Fruit fly (Drosophila melanogaster) whole organism, embryonic: ENCODE results near the gene Ogdh.

Experiments
- Adf1 ChIP-seq: fragments of 200-800 bp; sonication (Bioruptor generic); IDR thresholded peaks from 2 replicates; pipeline ENCODE4 v1.3.6; 2022; ENCODE audit warnings: missing biosample characterization, missing genetic modification characterization
- C15 ChIP-seq: fragments of 200-800 bp; sonication (Bioruptor generic); IDR thresholded peaks from 3 replicates; pipeline ENCODE4 v1.3.6; 2022; ENCODE audit warnings: missing biosample characterization, missing genetic modification characterization
- CG10209 ChIP-seq: fragments of 200-800 bp; sonication (Bioruptor generic); optimal IDR thresholded peaks from 3 replicates; lab custom pipeline; 2017; ENCODE audit warnings: missing biosample characterization, mild to moderate bottlenecking, missing genetic modification characterization, missing genetic modification reagents
- CG10274 ChIP-seq: fragments of 200-800 bp; sonication (Bioruptor generic); optimal IDR thresholded peaks from 3 replicates; lab custom pipeline; 2017; ENCODE audit warnings: missing biosample characterization, mild to moderate bottlenecking, missing genetic modification characterization
- CG10959 ChIP-seq: fragments of 200-800 bp; sonication (Bioruptor generic); IDR thresholded peaks from 2 replicates; pipeline ENCODE4 v1.3.6; 2022; ENCODE audit warnings: missing biosample characterization, missing genetic modification characterization
- CG13123 ChIP-seq: fragments of 200-800 bp; sonication (Bioruptor generic); optimal IDR thresholded peaks from 2 replicates; lab custom pipeline; 2016; ENCODE audit warnings: missing biosample characterization, missing genetic modification characterization
- CG13624 ChIP-seq: fragments of 200-800 bp; sonication (Bioruptor generic); optimal IDR thresholded peaks from 2 replicates; lab custom pipeline; 2016; ENCODE audit warnings: missing biosample characterization, missing genetic modification characterization
- CG15696 ChIP-seq: fragments of 200-800 bp; sonication (Bioruptor generic); optimal IDR thresholded peaks from 2 replicates; lab custom pipeline; 2019; ENCODE audit warnings: missing biosample characterization, mild to moderate bottlenecking, missing genetic modification characterization, moderate library complexity
- CG1602 ChIP-seq: fragments of 200-800 bp; sonication (Bioruptor generic); optimal IDR thresholded peaks from 3 replicates; lab custom pipeline; 2016; ENCODE audit warnings: missing biosample characterization, missing genetic modification characterization
- CG16813 ChIP-seq: fragments of 200-800 bp; sonication (Bioruptor generic); IDR thresholded peaks from 3 replicates; pipeline ENCODE4 v1.3.6; 2022; ENCODE audit warnings: missing biosample characterization, missing genetic modification characterization; ENCODE audit not compliant: partially characterized antibody
- CG18764 ChIP-seq: fragments of 200-800 bp; sonication (Bioruptor generic); optimal IDR thresholded peaks from 3 replicates; lab custom pipeline; 2016; ENCODE audit warnings: missing biosample characterization, missing genetic modification characterization
- CG30020 ChIP-seq: fragments of 200-800 bp; optimal IDR thresholded peaks from 2 replicates; lab custom pipeline; 2019; ENCODE audit warnings: missing biosample characterization, mild to moderate bottlenecking, missing genetic modification characterization, moderate library complexity
- CG32767 ChIP-seq: fragments of 200-800 bp; sonication (Bioruptor generic); IDR thresholded peaks from 2 replicates; pipeline ENCODE4 v1.3.6; 2022; ENCODE audit warnings: missing biosample characterization, missing genetic modification characterization
- CG3847 ChIP-seq: fragments of 200-800 bp; sonication (Bioruptor generic); IDR thresholded peaks from 2 replicates; pipeline ENCODE4 v1.3.6; 2022; ENCODE audit warnings: missing biosample characterization, missing genetic modification characterization
- CG42726 ChIP-seq: fragments of 200-800 bp; sonication (Bioruptor generic); IDR thresholded peaks from 2 replicates; pipeline ENCODE4 v1.3.6; 2022; ENCODE audit warnings: missing biosample characterization, missing genetic modification characterization; ENCODE audit not compliant: partially characterized antibody
- CG4282 ChIP-seq: fragments of 200-800 bp; sonication (Bioruptor generic); optimal IDR thresholded peaks from 2 replicates; lab custom pipeline; 2016; ENCODE audit warnings: missing biosample characterization, missing genetic modification characterization
- CG6765 ChIP-seq: fragments of 200-800 bp; sonication (Bioruptor generic); optimal IDR thresholded peaks from 3 replicates; lab custom pipeline; 2017; ENCODE audit warnings: missing biosample characterization, mild to moderate bottlenecking, missing genetic modification characterization
- CG7556 ChIP-seq: fragments of 200-800 bp; sonication (Bioruptor generic); optimal IDR thresholded peaks from 2 replicates; lab custom pipeline; 2017; ENCODE audit warnings: missing biosample characterization, mild to moderate bottlenecking, missing genetic modification characterization
- CG8281 ChIP-seq: fragments of 200-800 bp; sonication (Bioruptor generic); optimal IDR thresholded peaks from 2 replicates; lab custom pipeline; 2018; ENCODE audit warnings: missing biosample characterization, mild to moderate bottlenecking, missing genetic modification characterization, moderate library complexity
- D19B ChIP-seq: fragments of 200-800 bp; sonication (Bioruptor generic); optimal IDR thresholded peaks from 2 replicates; lab custom pipeline; 2017; ENCODE audit warnings: missing biosample characterization, mild to moderate bottlenecking, missing genetic modification characterization
- Dip2 ChIP-seq: fragments of 200-800 bp; sonication (Bioruptor generic); IDR thresholded peaks from 2 replicates; pipeline ENCODE4 v1.3.6; 2022; ENCODE audit warnings: missing biosample characterization, missing genetic modification characterization
- Hand ChIP-seq: fragments of 200-800 bp; sonication (Bioruptor generic); optimal IDR thresholded peaks from 2 replicates; lab custom pipeline; 2017; ENCODE audit warnings: mild to moderate bottlenecking, missing biosample characterization, missing genetic modification reagents, missing genetic modification characterization
- Lhr ChIP-seq: fragments of 200-800 bp; sonication (Bioruptor generic); optimal IDR thresholded peaks from 3 replicates; lab custom pipeline; 2017; ENCODE audit warnings: mild to moderate bottlenecking, missing biosample characterization, missing genetic modification reagents, missing genetic modification characterization
- Meics ChIP-seq: fragments of 200-800 bp; sonication (Bioruptor generic); optimal IDR thresholded peaks from 2 replicates; lab custom pipeline; 2017; ENCODE audit warnings: missing biosample characterization, mild to moderate bottlenecking, missing genetic modification characterization
- Mes4 ChIP-seq: fragments of 200-800 bp; sonication (Bioruptor generic); optimal IDR thresholded peaks from 2 replicates; lab custom pipeline; 2016; ENCODE audit warnings: missing biosample characterization, missing genetic modification characterization
- NC2α ChIP-seq: fragments of 200-800 bp; sonication (Bioruptor generic); optimal IDR thresholded peaks from 2 replicates; lab custom pipeline; 2016; ENCODE audit warnings: missing biosample characterization, missing genetic modification characterization
- NFAT ChIP-seq: fragments of 200-800 bp; sonication (Bioruptor generic); IDR thresholded peaks from 2 replicates; pipeline ENCODE4 v1.3.6; 2022; ENCODE audit warnings: missing biosample characterization, missing genetic modification characterization
- Nf-YC ChIP-seq: fragments of 200-800 bp; optimal IDR thresholded peaks from 3 replicates; lab custom pipeline; 2019; ENCODE audit warnings: missing biosample characterization, mild to moderate bottlenecking, missing genetic modification characterization, moderate library complexity
- PHDP ChIP-seq: fragments of 200-800 bp; sonication (Bioruptor generic); optimal IDR thresholded peaks from 3 replicates; lab custom pipeline; 2018; ENCODE audit warnings: missing biosample characterization, mild to moderate bottlenecking, missing genetic modification characterization, moderate library complexity
- Pdp1 ChIP-seq, 2 experiments: fragments of 200-800 bp; sonication (Bioruptor generic); optimal IDR thresholded peaks; 3 replicates each; lab custom pipeline; 2016; ENCODE audit warnings: missing biosample characterization in 2 of 2, missing genetic modification characterization in 2 of 2, mild to moderate bottlenecking in 1 of 2, moderate library complexity in 1 of 2
- Scr ChIP-seq: fragments of 200-800 bp; sonication (Bioruptor generic); IDR thresholded peaks from 2 replicates; pipeline ENCODE4 v1.3.6; 2022; ENCODE audit warnings: missing biosample characterization, missing genetic modification characterization; ENCODE audit not compliant: partially characterized antibody
- Sox102F ChIP-seq: fragments of 200-800 bp; sonication (Bioruptor generic); optimal IDR thresholded peaks from 2 replicates; lab custom pipeline; 2018; ENCODE audit warnings: missing biosample characterization, mild to moderate bottlenecking, missing genetic modification characterization, moderate library complexity
- Trl ChIP-seq, 3 experiments: fragments of >200 bp in 2 of 3; fragments of 200-800 bp in 1 of 3; sonication (Bioruptor generic) in 1 of 3; optimal IDR thresholded peaks; 2 replicates in 1 of 3; 3 replicates in 2 of 3; lab custom pipeline; 2016 to 2017; ENCODE audit warnings: missing biosample characterization in 1 of 3, missing genetic modification characterization in 1 of 3
- bigmax ChIP-seq: fragments of 200-800 bp; sonication (Bioruptor generic); optimal IDR thresholded peaks from 2 replicates; lab custom pipeline; 2018; ENCODE audit warnings: missing biosample characterization, mild to moderate bottlenecking, missing genetic modification characterization
- br ChIP-seq: fragments of >200 bp; optimal IDR thresholded peaks from 2 replicates; lab custom pipeline; 2017
- crol ChIP-seq: fragments of 200-800 bp; sonication (Bioruptor generic); IDR thresholded peaks from 2 replicates; pipeline ENCODE4 v1.3.6; 2022; ENCODE audit warnings: missing biosample characterization, missing genetic modification characterization
- dpn ChIP-seq, 2 experiments: fragments of 200-800 bp; sonication (Bioruptor generic); optimal IDR thresholded peaks; 3 replicates each; lab custom pipeline; 2016; ENCODE audit warnings: missing biosample characterization in 2 of 2, missing genetic modification characterization in 2 of 2
- ewg ChIP-seq: fragments of 200-800 bp; sonication (Bioruptor generic); optimal IDR thresholded peaks from 3 replicates; lab custom pipeline; 2017; ENCODE audit warnings: mild to moderate bottlenecking, missing biosample characterization, missing genetic modification reagents, missing genetic modification characterization
- ftz-f1 ChIP-seq: fragments of 200-800 bp; sonication (Bioruptor generic); optimal IDR thresholded peaks from 2 replicates; lab custom pipeline; 2016; ENCODE audit warnings: missing biosample characterization, missing genetic modification characterization
- fu2 ChIP-seq: fragments of 200-800 bp; sonication (Bioruptor generic); optimal IDR thresholded peaks from 2 replicates; lab custom pipeline; 2016; ENCODE audit warnings: missing biosample characterization, missing genetic modification characterization
- gcm2 ChIP-seq: fragments of 200-800 bp; sonication (Bioruptor generic); optimal IDR thresholded peaks from 2 replicates; lab custom pipeline; 2016; ENCODE audit warnings: missing biosample characterization, missing genetic modification characterization
- gsb ChIP-seq: fragments of 200-800 bp; sonication (Bioruptor generic); IDR thresholded peaks from 2 replicates; pipeline ENCODE4 v1.3.6; 2022; ENCODE audit warnings: missing biosample characterization, missing genetic modification characterization
- kah ChIP-seq: fragments of 200-800 bp; sonication (Bioruptor generic); optimal IDR thresholded peaks from 2 replicates; lab custom pipeline; 2018; ENCODE audit warnings: missing biosample characterization, mild to moderate bottlenecking, missing genetic modification characterization
- lbe ChIP-seq: fragments of 200-800 bp; sonication (Bioruptor generic); optimal IDR thresholded peaks from 2 replicates; lab custom pipeline; 2016; ENCODE audit warnings: missing biosample characterization, mild to moderate bottlenecking, missing genetic modification characterization
- nom ChIP-seq: fragments of 200-800 bp; sonication (Bioruptor generic); optimal IDR thresholded peaks from 2 replicates; lab custom pipeline; 2017; ENCODE audit warnings: missing biosample characterization, missing genetic modification characterization, mild to moderate bottlenecking, moderate library complexity, missing genetic modification reagents
- pros ChIP-seq: fragments of 200-800 bp; sonication (Bioruptor generic); optimal IDR thresholded peaks from 3 replicates; lab custom pipeline; 2019; ENCODE audit warnings: missing biosample characterization, mild to moderate bottlenecking, missing genetic modification characterization, moderate library complexity
- seq ChIP-seq: fragments of 200-800 bp; sonication (Bioruptor generic); IDR thresholded peaks from 2 replicates; pipeline ENCODE4 v1.3.6; 2022; ENCODE audit warnings: missing biosample characterization, missing genetic modification characterization
- unc-4 ChIP-seq: fragments of 200-800 bp; sonication (Bioruptor generic); IDR thresholded peaks from 2 replicates; pipeline ENCODE4 v1.3.6; 2022; ENCODE audit warnings: missing biosample characterization, missing genetic modification characterization; ENCODE audit not compliant: partially characterized antibody
- zen ChIP-seq: fragments of 200-800 bp; sonication (Bioruptor generic); optimal IDR thresholded peaks from 3 replicates; lab custom pipeline; 2018; ENCODE audit warnings: missing biosample characterization, mild to moderate bottlenecking, missing genetic modification characterization, moderate library complexity

The Ogdh gene

DNA sequence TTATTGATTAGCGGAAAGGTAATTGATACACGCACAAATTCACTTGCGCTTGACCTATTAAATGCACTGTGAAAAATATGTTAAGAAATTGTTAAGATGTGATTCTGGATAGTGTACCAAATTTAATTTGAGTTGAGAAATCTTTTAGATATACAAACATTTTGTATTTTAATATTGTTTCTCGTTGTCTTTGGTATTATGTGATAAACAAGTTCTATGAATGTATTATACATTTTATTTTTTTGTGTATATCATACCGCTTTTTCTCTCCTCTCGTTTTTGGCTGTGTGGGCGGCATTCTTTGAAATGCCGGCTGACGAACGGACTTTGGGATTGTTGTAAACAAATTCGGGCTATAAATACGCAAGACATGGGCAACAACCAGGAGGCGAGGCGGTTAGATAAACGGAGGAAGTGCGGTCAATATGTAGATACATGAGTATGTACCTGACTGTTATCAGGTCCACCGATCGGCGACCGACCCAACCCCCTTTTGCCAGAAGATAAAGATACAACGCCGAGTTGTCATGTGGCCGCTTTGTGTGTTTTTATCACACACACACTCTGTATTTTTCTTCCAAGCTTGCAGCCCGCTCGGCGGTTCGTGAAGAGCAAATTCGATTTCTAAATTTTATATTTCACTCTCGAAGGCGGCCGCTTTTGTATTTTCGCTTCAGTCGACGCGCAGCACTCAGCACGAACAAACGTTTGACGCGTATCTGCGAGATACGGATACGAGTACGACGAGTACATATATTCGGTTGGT, 2.3 kb downstream of the Ogdh start (continued):
- peak; percentile 66 for TF ChIP-seq CG6765
- no peak for TF ChIP-seq CG8281 (tag; lab: Kevin White, UChicago)
- TF ChIP-seq unc-4 (GFP tag; lab: Robert Waterston, UW) = no peak
- TF ChIP-seq Lhr (GFP tag; lab: Kevin White, UChicago) = no peak
- peak; percentile 40 for TF ChIP-seq fu2 (GFP tag; lab: Kevin White, UChicago)
- TF ChIP-seq dpn (GFP tag; optimal IDR thresholded peaks at IDR 0.05; lab: Kevin White, UChicago) = peak; percentile 37 to 58
- TF ChIP-seq crol (GFP tag; lab: Robert Waterston, UW) = no peak
- TF ChIP-seq Nf-YC = peak; percentile 56
- TF ChIP-seq Scr = no peak
- TF ChIP-seq nom (GFP tag; lab: Kevin White, UChicago) = no peak
- peak; percentile 33 for TF ChIP-seq D19B
- TF ChIP-seq pros (GFP tag; lab: Kevin White, UChicago) = peak; percentile 24
- peak; percentile 24 to 38 for TF ChIP-seq Pdp1 (GFP tag; optimal IDR thresholded peaks at IDR 0.05; lab: Kevin White, UChicago)
- TF ChIP-seq CG4282 (GFP tag; lab: Kevin White, UChicago) = no peak
- peak; percentile 51 for TF ChIP-seq kah (GFP tag; lab: Kevin White, UChicago)
- TF ChIP-seq CG18764 (GFP tag; lab: Kevin White, UChicago) = peak; percentile 5
- TF ChIP-seq seq = peak; percentile 67
- TF ChIP-seq CG13123 = peak; percentile 21
- no peak for TF ChIP-seq lbe (GFP tag; lab: Kevin White, UChicago)
- peak; percentile 57 for TF ChIP-seq ewg (GFP tag; lab: Kevin White, UChicago)
- TF ChIP-seq CG42726 (GFP tag; lab: Robert Waterston, UW) = no peak
- TF ChIP-seq Trl (optimal IDR thresholded peaks at IDR 0.05; lab: Kevin White, UChicago) = peak in 1 of 2 experiments; percentile 16
- TF ChIP-seq Trl (GFP tag; optimal IDR thresholded peaks at IDR 0.05; lab: Kevin White, UChicago) = no peak
- TF ChIP-seq Mes4 (GFP tag; lab: Kevin White, UChicago) = peak; percentile 31
- TF ChIP-seq CG7556 (GFP tag; lab: Kevin White, UChicago) = peak; percentile 50
- TF ChIP-seq zen (tag; lab: Kevin White, UChicago) = no peak
- no peak for TF ChIP-seq ftz-f1 (GFP tag; lab: Kevin White, UChicago)
- TF ChIP-seq NC2α (GFP tag; lab: Kevin White, UChicago) = peak; percentile 2
- TF ChIP-seq CG16813 = no peak
- TF ChIP-seq CG10274 = no peak
- peak; percentile 61 for TF ChIP-seq CG1602 (GFP tag; lab: Kevin White, UChicago)
- TF ChIP-seq bigmax (GFP tag; lab: Kevin White, UChicago) = no peak
- no peak for TF ChIP-seq NFAT (GFP tag; lab: Robert Waterston, UW)
- peak; percentile 85 for TF ChIP-seq PHDP (tag; lab: Kevin White, UChicago)
- peak; percentile 85 for TF ChIP-seq Sox102F
- no peak for TF ChIP-seq CG15696
- TF ChIP-seq Dip2 = no peak
- TF ChIP-seq CG30020 = no peak
- peak; percentile 78 for TF ChIP-seq CG32767 (GFP tag; lab: Robert Waterston, UW)
- peak; percentile 29; the same call in 1 of the 2 replicates for TF ChIP-seq CG10959 (GFP tag; lab: Robert Waterston, UW)
- peak; percentile 54 for TF ChIP-seq Meics (GFP tag; lab: Kevin White, UChicago)
- TF ChIP-seq br (lab: Kevin White, UChicago) = no peak
- TF ChIP-seq gsb (GFP tag; lab: Robert Waterston, UW) = no peak; the same call in 1 of the 2 replicates
- TF ChIP-seq CG13624 (GFP tag; lab: Kevin White, UChicago) = peak; percentile 42
- TF ChIP-seq CG10209 (GFP tag; lab: Kevin White, UChicago) = peak; percentile 64
- TF ChIP-seq Adf1 = peak; percentile 32
- peak; percentile 63 for TF ChIP-seq CG3847 (GFP tag; lab: Robert Waterston, UW)
- peak; percentile 35; the same call in 1 of the 3 replicates for TF ChIP-seq C15 (GFP tag; lab: Robert Waterston, UW)
- no peak for TF ChIP-seq Hand (GFP tag; lab: Kevin White, UChicago)
- TF ChIP-seq gcm2 (GFP tag; lab: Kevin White, UChicago) = peak; percentile 8
